Worm (Caenorhabditis elegans): ENCODE measurements around the gene mom-1.

The mom-1 gene

ce11 chrX:6251947-6252617 lies 40.8 kb upstream of the mom-1 start (continued):
- TF ChIP-seq fkh-2 (tag; optimal IDR thresholded peaks at IDR 0.05) = no peak
- TF ChIP-seq nhr-23 (tag; optimal IDR thresholded peaks at IDR 0.05) = peak; percentile 10
- TF ChIP-seq lsy-12 (tag; optimal IDR thresholded peaks at IDR 0.05) = peak; percentile 82
- no peak for TF ChIP-seq egl-27 (tag; optimal IDR thresholded peaks at IDR 0.05)
- peak; percentile 9 for TF ChIP-seq nhr-43 (tag; optimal IDR thresholded peaks at IDR 0.05; ENCODE audit: poor library complexity, severe bottlenecking)

ce11 chrX:6252752-6253151 lies 40.2 kb upstream of the mom-1 start:
- TF ChIP-seq ama-1 (optimal IDR thresholded peaks at IDR 0.05) = peak; percentile 91
- no peak for TF ChIP-seq elt-3 (tag; optimal IDR thresholded peaks at IDR 0.05)
- TF ChIP-seq nhr-76 (tag; optimal IDR thresholded peaks at IDR 0.05) = no peak

- peak; percentile 39 for TF ChIP-seq nhr-43 (tag; optimal IDR thresholded peaks at IDR 0.05; ENCODE audit: poor library complexity, severe bottlenecking)
- peak; percentile 85 for TF ChIP-seq ama-1 (optimal IDR thresholded peaks at IDR 0.05)
- no peak for TF ChIP-seq nhr-25 (tag; optimal IDR thresholded peaks at IDR 0.05)
Observed at ce11 chrX:6253160-6253559, 39.8 kb upstream of the mom-1 start.

ce11 chrX:6253566-6253898 lies 39.4 kb upstream of the mom-1 start:
- TF ChIP-seq pha-4 (tag; optimal IDR thresholded peaks at IDR 0.05) (peak; percentile 68), fos-1 (tag; optimal IDR thresholded peaks at IDR 0.05) (peak; percentile 50), mdl-1 (tag; optimal IDR thresholded peaks at IDR 0.05) (no peak), unc-62 (GFP tag; optimal IDR thresholded peaks at IDR 0.05) (no peak)

ce11 chrX:6253899-6254670 lies 38.8 kb upstream of the mom-1 start:
- TF ChIP-seq fkh-2 (tag; optimal IDR thresholded peaks at IDR 0.05) (no peak), eor-1 (tag; optimal IDR thresholded peaks at IDR 0.05) (no peak), fos-1 (tag; optimal IDR thresholded peaks at IDR 0.05) (no peak), nhr-25 (tag; optimal IDR thresholded peaks at IDR 0.05) (peak; percentile 81), nhr-43 (tag; optimal IDR thresholded peaks at IDR 0.05; ENCODE audit: poor library complexity, severe bottlenecking) (peak; percentile 84), ceh-82 (tag; optimal IDR thresholded peaks at IDR 0.05) (no peak), nhr-77 (tag; optimal IDR thresholded peaks at IDR 0.05) (peak; percentile 30), jun-1 (tag; optimal IDR thresholded peaks at IDR 0.05) (peak; percentile 79), fkh-10 (GFP tag; optimal IDR thresholded peaks at IDR 0.05) (no peak), ZK546.5 (tag; optimal IDR thresholded peaks at IDR 0.05) (no peak), ztf-4 (tag; optimal IDR thresholded peaks at IDR 0.05) (no peak), nhr-67 (tag; optimal IDR thresholded peaks at IDR 0.05) (no peak), lin-15B (tag; optimal IDR thresholded peaks at IDR 0.05) (no peak), sea-2 (GFP tag; optimal IDR thresholded peaks at IDR 0.05) (no peak), nhr-23 (tag; optimal IDR thresholded peaks at IDR 0.05) (peak; percentile 28), elt-2 (tag; optimal IDR thresholded peaks at IDR 0.05) (peak; percentile 51), mml-1 (tag; optimal IDR thresholded peaks at IDR 0.05) (no peak), pha-4 (tag; optimal IDR thresholded peaks at IDR 0.05) (peak; percentile 63), R02D3.7 (tag; optimal IDR thresholded peaks at IDR 0.05) (no peak), hmg-11 (tag; optimal IDR thresholded peaks at IDR 0.05) (peak; percentile 8), skn-1 (tag; optimal IDR thresholded peaks at IDR 0.05) (no peak), nfya-1 (tag; optimal IDR thresholded peaks at IDR 0.05; ENCODE audit: insufficient read depth) (peak; percentile 36), elt-3 (tag; optimal IDR thresholded peaks at IDR 0.05) (peak in 1 of 3 experiments; percentile 47), nhr-28 (tag; optimal IDR thresholded peaks at IDR 0.05) (no peak), nhr-76 (tag; optimal IDR thresholded peaks at IDR 0.05) (no peak), elt-1 (tag; optimal IDR thresholded peaks at IDR 0.05) (no peak), unc-39 (tag; optimal IDR thresholded peaks at IDR 0.05) (no peak), ceh-16 (tag; optimal IDR thresholded peaks at IDR 0.05) (no peak), ama-1 (optimal IDR thresholded peaks at IDR 0.05) (peak; percentile 99), nhr-11 (tag; optimal IDR thresholded peaks at IDR 0.05) (no peak), unc-62 (GFP tag; optimal IDR thresholded peaks at IDR 0.05) (peak; percentile 70), zag-1 (tag; optimal IDR thresholded peaks at IDR 0.05) (no peak), egl-5 (tag; optimal IDR thresholded peaks at IDR 0.05) (peak; percentile 79), ceh-28 (tag; optimal IDR thresholded peaks at IDR 0.05) (peak; percentile 71), ceh-9 (tag; optimal IDR thresholded peaks at IDR 0.05) (no peak), aly-2 (tag; optimal IDR thresholded peaks at IDR 0.05) (peak; percentile 35), pqm-1 (tag; optimal IDR thresholded peaks at IDR 0.05) (peak; percentile 51), tbx-2 (tag; optimal IDR thresholded peaks at IDR 0.05) (peak; percentile 37), snpc-4 (tag; optimal IDR thresholded peaks at IDR 0.05) (no peak)
